Fruit fly (Drosophila melanogaster) whole organism, embryonic: Measurements from ENCODE around the gene CG14227.

Source experiments
- BEAF-32 ChIP-seq: fragments of 200-800 bp; sonication (Bioruptor generic); optimal IDR thresholded peaks from 3 replicates; lab custom pipeline; 2017; ENCODE audit warnings: missing biosample characterization, missing genetic modification characterization, mild to moderate bottlenecking, moderate library complexity, missing genetic modification reagents
- CG11723 ChIP-seq: fragments of 200-800 bp; sonication (Bioruptor generic); optimal IDR thresholded peaks from 2 replicates; lab custom pipeline; 2017; ENCODE audit warnings: missing biosample characterization, mild to moderate bottlenecking, missing genetic modification characterization
- CG13775 ChIP-seq: fragments of 200-800 bp; sonication (Bioruptor generic); optimal IDR thresholded peaks from 3 replicates; lab custom pipeline; 2017; ENCODE audit warnings: missing biosample characterization, mild to moderate bottlenecking, missing genetic modification characterization
- CG15601 ChIP-seq: fragments of 200-800 bp; sonication (Bioruptor generic); optimal IDR thresholded peaks from 3 replicates; lab custom pipeline; 2019; ENCODE audit warnings: missing biosample characterization, mild to moderate bottlenecking, missing genetic modification characterization, moderate library complexity
- CG1792 ChIP-seq: fragments of 200-800 bp; sonication (Bioruptor generic); optimal IDR thresholded peaks from 2 replicates; lab custom pipeline; 2016; ENCODE audit warnings: missing biosample characterization, missing genetic modification characterization
- CG1832 ChIP-seq: fragments of 200-800 bp; sonication (Bioruptor generic); optimal IDR thresholded peaks from 2 replicates; lab custom pipeline; 2017; ENCODE audit warnings: missing biosample characterization, mild to moderate bottlenecking, missing genetic modification characterization, inconsistent platforms
- CG2199 ChIP-seq: fragments of 200-800 bp; sonication (Bioruptor generic); IDR thresholded peaks from 3 replicates; pipeline ENCODE4 v1.3.6; 2022; ENCODE audit warnings: missing biosample characterization, missing genetic modification characterization
- CG2678 ChIP-seq: fragments of 200-800 bp; sonication (Bioruptor generic); optimal IDR thresholded peaks from 3 replicates; lab custom pipeline; 2019; ENCODE audit warnings: missing biosample characterization, mild to moderate bottlenecking, missing genetic modification characterization, moderate library complexity
- CG2889 ChIP-seq: fragments of 200-800 bp; sonication (Bioruptor generic); IDR thresholded peaks from 3 replicates; pipeline ENCODE4 v1.3.6; 2022; ENCODE audit warnings: missing biosample characterization, missing genetic modification characterization
- CG33213 ChIP-seq: fragments of 200-800 bp; sonication (Bioruptor generic); optimal IDR thresholded peaks from 3 replicates; lab custom pipeline; 2016; ENCODE audit warnings: missing biosample characterization, missing genetic modification characterization
- CG6689 ChIP-seq: fragments of 200-800 bp; sonication (Bioruptor generic); IDR thresholded peaks from 2 replicates; pipeline ENCODE4 v1.3.6; 2022; ENCODE audit warnings: missing biosample characterization, missing genetic modification characterization
- CG7987 ChIP-seq: fragments of 200-800 bp; sonication (Bioruptor generic); optimal IDR thresholded peaks from 2 replicates; lab custom pipeline; 2018; ENCODE audit warnings: missing biosample characterization, mild to moderate bottlenecking, missing genetic modification characterization, moderate library complexity
- CG8478 ChIP-seq: fragments of >200 bp; optimal IDR thresholded peaks from 2 replicates; lab custom pipeline; 2018
- CG9609 ChIP-seq: fragments of 200-800 bp; sonication (Bioruptor generic); optimal IDR thresholded peaks from 3 replicates; lab custom pipeline; 2016; ENCODE audit warnings: missing biosample characterization, missing genetic modification characterization
- CG9876 ChIP-seq: fragments of 200-800 bp; sonication (Bioruptor generic); optimal IDR thresholded peaks from 2 replicates; lab custom pipeline; 2016; ENCODE audit warnings: missing biosample characterization, missing genetic modification characterization
- D19A ChIP-seq: fragments of 200-800 bp; optimal IDR thresholded peaks from 3 replicates; lab custom pipeline; 2019; ENCODE audit warnings: missing biosample characterization, mild to moderate bottlenecking, missing genetic modification characterization, moderate library complexity
- Dp ChIP-seq: fragments of 200-800 bp; sonication (Bioruptor generic); optimal IDR thresholded peaks from 2 replicates; lab custom pipeline; 2018; ENCODE audit warnings: missing biosample characterization, mild to moderate bottlenecking, missing genetic modification characterization, moderate library complexity
- Eip74EF ChIP-seq, 2 experiments: fragments of 200-800 bp in 1 of 2; fragments of >200 bp in 1 of 2; sonication (Bioruptor generic) in 1 of 2; optimal IDR thresholded peaks; 2 replicates each; lab custom pipeline; 2017 to 2019; ENCODE audit warnings: missing biosample characterization in 2 of 2, missing genetic modification characterization in 2 of 2, mild to moderate bottlenecking in 1 of 2, moderate library complexity in 1 of 2
- HHEX ChIP-seq: fragments of 200-800 bp; sonication (Bioruptor generic); optimal IDR thresholded peaks from 3 replicates; lab custom pipeline; 2017; ENCODE audit warnings: missing biosample characterization, mild to moderate bottlenecking, missing genetic modification characterization, missing genetic modification reagents
- HmgD ChIP-seq: fragments of 200-800 bp; sonication (Bioruptor generic); optimal IDR thresholded peaks from 3 replicates; lab custom pipeline; 2016; ENCODE audit warnings: missing biosample characterization, missing genetic modification characterization
- Jarid2 ChIP-seq: fragments of 200-800 bp; sonication (Bioruptor generic); optimal IDR thresholded peaks from 3 replicates; lab custom pipeline; 2017; ENCODE audit warnings: mild to moderate bottlenecking, missing biosample characterization, missing genetic modification reagents, missing genetic modification characterization
- Lim3 ChIP-seq: fragments of 200-800 bp; sonication (Bioruptor generic); IDR thresholded peaks from 2 replicates; pipeline ENCODE4 v1.3.6; 2022; ENCODE audit warnings: missing biosample characterization, missing genetic modification characterization
- Ptx1 ChIP-seq: fragments of 200-800 bp; sonication (Bioruptor generic); IDR thresholded peaks from 2 replicates; pipeline ENCODE4 v1.3.6; 2022; ENCODE audit warnings: missing biosample characterization, missing genetic modification characterization
- Rfx ChIP-seq: fragments of 200-800 bp; sonication (Bioruptor generic); IDR thresholded peaks from 2 replicates; pipeline ENCODE4 v1.3.6; 2022; ENCODE audit warnings: missing biosample characterization, missing genetic modification characterization
- Sin3A ChIP-seq: fragments of >200 bp; optimal IDR thresholded peaks from 2 replicates; lab custom pipeline; 2018
- Sox100B ChIP-seq: fragments of 200-800 bp; sonication (Bioruptor generic); optimal IDR thresholded peaks from 3 replicates; lab custom pipeline; 2018; ENCODE audit warnings: missing biosample characterization, mild to moderate bottlenecking, missing genetic modification characterization
- Spps ChIP-seq: fragments of 200-800 bp; sonication (Bioruptor generic); optimal IDR thresholded peaks from 2 replicates; lab custom pipeline; 2018; ENCODE audit warnings: missing biosample characterization, mild to moderate bottlenecking, missing genetic modification characterization
- Trl ChIP-seq, 3 experiments: fragments of >200 bp in 2 of 3; fragments of 200-800 bp in 1 of 3; sonication (Bioruptor generic) in 1 of 3; optimal IDR thresholded peaks; 2 replicates in 1 of 3; 3 replicates in 2 of 3; lab custom pipeline; 2016 to 2017; ENCODE audit warnings: missing biosample characterization in 1 of 3, missing genetic modification characterization in 1 of 3
- Vsx1 ChIP-seq: fragments of 200-800 bp; sonication (Bioruptor generic); optimal IDR thresholded peaks from 2 replicates; lab custom pipeline; 2017; ENCODE audit warnings: missing biosample characterization, mild to moderate bottlenecking, missing genetic modification characterization, missing genetic modification reagents
- Xbp1 ChIP-seq: fragments of 200-800 bp; sonication (Bioruptor generic); optimal IDR thresholded peaks from 3 replicates; lab custom pipeline; 2016; ENCODE audit warnings: missing biosample characterization, mild to moderate bottlenecking, missing genetic modification characterization
- Xrp1 ChIP-seq: fragments of 200-800 bp; sonication (Bioruptor generic); IDR thresholded peaks from 2 replicates; pipeline ENCODE4 v1.3.6; 2022; ENCODE audit warnings: missing biosample characterization, missing genetic modification characterization
- abd-A ChIP-seq: fragments of 200-800 bp; sonication (Bioruptor generic); optimal IDR thresholded peaks from 3 replicates; lab custom pipeline; 2019; ENCODE audit warnings: missing biosample characterization, mild to moderate bottlenecking, missing genetic modification characterization, moderate library complexity
- az2 ChIP-seq: fragments of 200-800 bp; sonication (Bioruptor generic); optimal IDR thresholded peaks from 3 replicates; lab custom pipeline; 2016; ENCODE audit warnings: missing biosample characterization, missing genetic modification characterization
- chif ChIP-seq, 2 experiments: fragments of 200-800 bp; sonication (Bioruptor generic); optimal IDR thresholded peaks; 3 replicates each; lab custom pipeline; 2016; ENCODE audit warnings: missing biosample characterization in 2 of 2, missing genetic modification characterization in 2 of 2
- crp ChIP-seq, 2 experiments: fragments of 200-800 bp; sonication (Bioruptor generic); optimal IDR thresholded peaks; 2 replicates in 1 of 2; 3 replicates in 1 of 2; lab custom pipeline; 2017; ENCODE audit warnings: missing biosample characterization in 2 of 2, missing genetic modification characterization in 2 of 2, mild to moderate bottlenecking in 1 of 2, moderate library complexity in 1 of 2
- ftz-f1 ChIP-seq: fragments of 200-800 bp; sonication (Bioruptor generic); optimal IDR thresholded peaks from 2 replicates; lab custom pipeline; 2016; ENCODE audit warnings: missing biosample characterization, missing genetic modification characterization
- gro ChIP-seq: fragments of 200-800 bp; sonication (Bioruptor generic); optimal IDR thresholded peaks from 2 replicates; lab custom pipeline; 2016; ENCODE audit warnings: missing biosample characterization, missing genetic modification characterization
- gsb-n ChIP-seq: fragments of 200-800 bp; sonication (Bioruptor generic); optimal IDR thresholded peaks from 3 replicates; lab custom pipeline; 2018; ENCODE audit warnings: missing biosample characterization, mild to moderate bottlenecking, missing genetic modification characterization
- hbn ChIP-seq: fragments of 200-800 bp; sonication (Bioruptor generic); IDR thresholded peaks from 2 replicates; pipeline ENCODE4 v1.3.6; 2022; ENCODE audit warnings: missing biosample characterization, missing genetic modification characterization; ENCODE audit not compliant: partially characterized antibody
- org-1 ChIP-seq: fragments of 200-800 bp; sonication (Bioruptor generic); optimal IDR thresholded peaks from 2 replicates; lab custom pipeline; 2017; ENCODE audit warnings: missing biosample characterization, missing genetic modification characterization
- pfk ChIP-seq: fragments of 200-800 bp; sonication (Bioruptor generic); optimal IDR thresholded peaks from 2 replicates; lab custom pipeline; 2018; ENCODE audit warnings: missing biosample characterization, mild to moderate bottlenecking, missing genetic modification characterization, moderate library complexity
- pros ChIP-seq: fragments of 200-800 bp; sonication (Bioruptor generic); optimal IDR thresholded peaks from 3 replicates; lab custom pipeline; 2019; ENCODE audit warnings: missing biosample characterization, mild to moderate bottlenecking, missing genetic modification characterization, moderate library complexity
- sc ChIP-seq, 3 experiments: fragments of >200 bp in 2 of 3; fragments of 200-800 bp in 1 of 3; sonication (Bioruptor generic) in 1 of 3; optimal IDR thresholded peaks; 2 replicates in 2 of 3; 3 replicates in 1 of 3; lab custom pipeline; 2017; ENCODE audit warnings: mild to moderate bottlenecking in 1 of 3, missing biosample characterization in 1 of 3, missing genetic modification characterization in 1 of 3, missing genetic modification reagents in 1 of 3
- slbo ChIP-seq: fragments of 200-800 bp; sonication (Bioruptor generic); IDR thresholded peaks from 2 replicates; pipeline ENCODE4 v1.3.6; 2022; ENCODE audit warnings: missing biosample characterization, missing genetic modification characterization
- so ChIP-seq: fragments of 200-800 bp; sonication (Bioruptor generic); IDR thresholded peaks from 3 replicates; pipeline ENCODE4 v1.3.6; 2022; ENCODE audit warnings: missing biosample characterization, missing genetic modification characterization
- stwl ChIP-seq: fragments of 200-800 bp; sonication (Bioruptor generic); optimal IDR thresholded peaks from 3 replicates; lab custom pipeline; 2018; ENCODE audit warnings: missing biosample characterization, mild to moderate bottlenecking, missing genetic modification characterization, moderate library complexity
- twi ChIP-seq: fragments of 200-800 bp; optimal IDR thresholded peaks from 2 replicates; lab custom pipeline; 2019; ENCODE audit warnings: missing biosample characterization, mild to moderate bottlenecking, missing genetic modification characterization, moderate library complexity
- vvl ChIP-seq: fragments of 200-800 bp; sonication (Bioruptor generic); IDR thresholded peaks from 2 replicates; pipeline ENCODE4 v1.3.6; 2022; ENCODE audit warnings: missing biosample characterization, missing genetic modification characterization
- z ChIP-seq: fragments of 200-800 bp; sonication (Bioruptor generic); IDR thresholded peaks from 3 replicates; pipeline ENCODE4 v1.3.6; 2022; ENCODE audit warnings: missing biosample characterization, missing genetic modification characterization
- zen ChIP-seq: fragments of 200-800 bp; sonication (Bioruptor generic); optimal IDR thresholded peaks from 3 replicates; lab custom pipeline; 2018; ENCODE audit warnings: missing biosample characterization, mild to moderate bottlenecking, missing genetic modification characterization, moderate library complexity

Gene CG14227

DNA sequence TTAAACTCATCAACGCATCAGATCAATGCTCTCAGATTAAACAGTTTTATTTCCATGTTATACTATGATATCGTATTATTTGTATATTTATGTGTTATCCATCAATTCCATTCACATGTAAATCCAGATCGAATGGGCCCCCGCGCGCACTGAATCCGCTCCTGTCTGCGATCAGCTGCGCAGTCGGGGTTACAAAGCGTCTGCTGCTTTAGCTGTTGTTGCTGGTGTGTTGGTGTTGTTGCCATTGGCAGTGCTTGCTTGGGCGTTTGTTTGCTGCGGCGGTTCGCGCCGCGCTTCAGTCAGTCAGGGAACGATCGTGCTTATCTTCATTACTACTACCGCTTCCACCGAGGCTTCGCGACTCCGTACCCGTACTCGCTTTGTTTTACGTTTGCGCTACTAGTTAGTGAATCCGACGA is 21.7 kb downstream of the CG14227 start, which contains the start of gene Zw (continued):
- TF ChIP-seq Rfx (GFP tag; lab: Robert Waterston, UW) (peak; percentile 87), org-1 (GFP tag; lab: Kevin White, UChicago) (no peak), Sox100B (GFP tag; lab: Kevin White, UChicago) (no peak), Xrp1 (peak; percentile 66), CG1792 (no peak), hbn (GFP tag; lab: Robert Waterston, UW) (no peak), gsb-n (tag; lab: Kevin White, UChicago) (no peak), chif (GFP tag; optimal IDR thresholded peaks at IDR 0.05; lab: Kevin White, UChicago) (peak in 1 of 2 experiments; percentile 38), CG15601 (no peak), Trl (optimal IDR thresholded peaks at IDR 0.05; lab: Kevin White, UChicago) (no peak), Trl (GFP tag; optimal IDR thresholded peaks at IDR 0.05; lab: Kevin White, UChicago) (peak; percentile 47), BEAF-32 (GFP tag; lab: Kevin White, UChicago) (no peak), CG9609 (peak; percentile 46), CG9876 (GFP tag; lab: Kevin White, UChicago) (no peak), pros (GFP tag; lab: Kevin White, UChicago) (no peak), vvl (peak; percentile 84), sc (optimal IDR thresholded peaks at IDR 0.05; lab: Kevin White, UChicago) (no peak), sc (GFP tag; optimal IDR thresholded peaks at IDR 0.05; lab: Kevin White, UChicago) (no peak), Dp (no peak), Sin3A (lab: Kevin White, UChicago) (no peak), CG2889 (GFP tag; lab: Robert Waterston, UW) (0 out of 3 replicates have a peak, but pooled peaks have one; percentile 29), so (0 out of 3 replicates have a peak, but pooled peaks have one; percentile 37), abd-A (tag; lab: Kevin White, UChicago) (no peak), z (GFP tag; lab: Robert Waterston, UW) (no peak), CG8478 (no peak), Jarid2 (no peak), stwl (no peak), zen (tag; lab: Kevin White, UChicago) (peak; percentile 20), ftz-f1 (GFP tag; lab: Kevin White, UChicago) (no peak), crp (GFP tag; optimal IDR thresholded peaks at IDR 0.05; lab: Kevin White, UChicago) (peak in 1 of 2 experiments; percentile 70), Eip74EF (GFP tag; optimal IDR thresholded peaks at IDR 0.05; lab: Kevin White, UChicago) (no peak), gro (GFP tag; lab: Kevin White, UChicago) (peak; percentile 53), Xbp1 (GFP tag; lab: Kevin White, UChicago) (peak; percentile 45), CG7987 (GFP tag; lab: Kevin White, UChicago) (no peak), CG6689 (GFP tag; lab: Robert Waterston, UW) (peak; percentile 49; the same call in 1 of the 2 replicates), CG2678 (tag; lab: Kevin White, UChicago) (peak; percentile 57), HHEX (peak; percentile 19), D19A (tag; lab: Kevin White, UChicago) (peak; percentile 46), slbo (peak; percentile 86), CG33213 (peak; percentile 4), CG11723 (no peak), CG13775 (GFP tag; lab: Kevin White, UChicago) (no peak), CG2199 (GFP tag; lab: Robert Waterston, UW) (peak; percentile 40; the same call in 1 of the 3 replicates), Spps (tag; lab: Kevin White, UChicago) (no peak), Vsx1 (GFP tag; lab: Kevin White, UChicago) (no peak), twi (tag; lab: Kevin White, UChicago) (peak; percentile 36), Lim3 (GFP tag; lab: Robert Waterston, UW) (no peak), az2 (GFP tag; lab: Kevin White, UChicago) (peak; percentile 45), pfk (GFP tag; lab: Kevin White, UChicago) (no peak), CG1832 (no peak), HmgD (GFP tag; lab: Kevin White, UChicago) (no peak), Ptx1 (peak; percentile 73)
